Fruit fly (Drosophila melanogaster): Measurements from ENCODE around the gene C1GalTA.

The C1GalTA gene

DNA sequence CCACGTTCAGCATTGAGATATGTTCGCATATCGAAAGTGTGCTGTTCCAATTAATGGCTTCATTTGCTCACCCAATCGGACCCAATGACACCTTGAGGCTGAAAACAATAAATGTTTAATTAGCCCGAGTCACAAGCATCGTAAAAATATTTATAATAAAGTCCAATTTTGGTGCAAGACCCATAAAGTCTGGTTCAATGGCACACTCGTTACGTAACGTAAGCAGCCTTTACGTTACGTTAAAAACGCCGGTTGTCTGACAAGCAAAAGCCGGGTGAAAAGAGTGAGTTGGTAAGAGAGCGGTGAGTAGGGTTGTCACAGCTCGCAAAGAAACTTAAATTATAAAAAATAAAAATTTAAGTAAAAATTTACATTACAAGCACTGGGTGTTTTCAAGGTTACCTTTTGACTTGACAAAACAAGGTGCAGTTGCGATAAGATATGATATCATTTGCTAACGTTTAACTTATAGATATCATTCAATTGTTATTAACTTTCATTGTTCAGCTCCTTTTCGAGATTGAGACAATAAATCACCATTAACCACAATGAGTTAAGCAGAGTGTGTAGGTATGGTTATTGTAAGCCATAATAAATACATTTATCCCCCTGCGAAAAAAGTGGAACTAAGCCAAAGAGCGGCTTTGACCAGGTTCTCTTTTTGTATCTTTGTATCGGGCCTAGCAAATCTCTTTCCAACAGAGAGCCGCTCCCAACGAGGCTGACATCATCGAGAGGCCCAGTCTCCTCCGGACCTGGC lies 52.9 kb downstream of the C1GalTA start (continued):
- TF ChIP-seq croc (GFP tag; conservative IDR thresholded peaks at IDR 0.05) (no peak), CG3163 (GFP tag; optimal IDR thresholded peaks at IDR 0.05) (peak; percentile 93), salm (tag; optimal IDR thresholded peaks at IDR 0.05) (peak; percentile 12), zen (tag; optimal IDR thresholded peaks at IDR 0.05) (no peak), Pdp1 (GFP tag; optimal IDR thresholded peaks at IDR 0.05) (peak in 1 of 2 experiments; percentile 76), Deaf1 (tag; optimal IDR thresholded peaks at IDR 0.05) (no peak), CG17328 (GFP tag; IDR thresholded peaks at IDR 0.05) (no peak), CG14667 (GFP tag; IDR thresholded peaks at IDR 0.05) (no peak), Spps (tag; optimal IDR thresholded peaks at IDR 0.05) (no peak), CTCF (GFP tag; optimal IDR thresholded peaks at IDR 0.05) (no peak), CG2678 (tag; optimal IDR thresholded peaks at IDR 0.05) (peak; percentile 79), CG2202 (tag; optimal IDR thresholded peaks at IDR 0.05) (no peak), CG18011 (GFP tag; optimal IDR thresholded peaks at IDR 0.05) (no peak), CG17612 (GFP tag; IDR thresholded peaks at IDR 0.05) (no peak), HLH3B (GFP tag; IDR thresholded peaks at IDR 0.05) (peak; percentile 50), CG8359 (GFP tag; optimal IDR thresholded peaks at IDR 0.05; ENCODE audit: borderline replicate concordance) (no peak), Gsc (GFP tag; IDR thresholded peaks at IDR 0.05) (no peak), Chrac-16 (GFP tag; optimal IDR thresholded peaks at IDR 0.05) (peak; percentile 18), pnt (GFP tag; optimal IDR thresholded peaks at IDR 0.05) (no peak), Sox100B (GFP tag; optimal IDR thresholded peaks at IDR 0.05) (peak; percentile 49), CkIIα-i1 (GFP tag; IDR thresholded peaks at IDR 0.05) (no peak), Drgx (GFP tag; IDR thresholded peaks at IDR 0.05) (peak; percentile 60; the same call in 1 of the 2 replicates), CG17802 (tag; optimal IDR thresholded peaks at IDR 0.05) (no peak), lab (GFP tag; optimal IDR thresholded peaks at IDR 0.05) (peak; percentile 64), chn (GFP tag; optimal IDR thresholded peaks at IDR 0.05) (no peak), insv (GFP tag; optimal IDR thresholded peaks at IDR 0.05) (no peak), CG6175 (GFP tag; IDR thresholded peaks at IDR 0.05) (no peak), prd (optimal IDR thresholded peaks at IDR 0.05) (no peak), prd (GFP tag; IDR thresholded peaks at IDR 0.05) (peak; percentile 41; the same call in 2 of the 3 replicates), YL-1 (GFP tag; optimal IDR thresholded peaks at IDR 0.05) (no peak), Abd-B (GFP tag; optimal IDR thresholded peaks at IDR 0.05) (peak; percentile 27), mam (GFP tag; optimal IDR thresholded peaks at IDR 0.05) (no peak), CG13424 (tag; optimal IDR thresholded peaks at IDR 0.05) (peak; percentile 75), sd (tag; optimal IDR thresholded peaks at IDR 0.05) (no peak), gcm2 (GFP tag; optimal IDR thresholded peaks at IDR 0.05) (no peak), CG8089 (GFP tag; optimal IDR thresholded peaks at IDR 0.05) (no peak), toy (GFP tag; IDR thresholded peaks at IDR 0.05) (no peak), yki (optimal IDR thresholded peaks at IDR 0.05) (no peak), fd64A (GFP tag; optimal IDR thresholded peaks at IDR 0.05) (no peak), mirr (GFP tag; optimal IDR thresholded peaks at IDR 0.05) (no peak), CG8290 (GFP tag; optimal IDR thresholded peaks at IDR 0.05) (no peak), CG8290 (tag; optimal IDR thresholded peaks at IDR 0.05) (peak in 1 of 2 experiments; percentile 15), org-1 (GFP tag; optimal IDR thresholded peaks at IDR 0.05) (no peak), az2 (GFP tag; optimal IDR thresholded peaks at IDR 0.05) (peak; percentile 36), nerfin-2 (GFP tag; IDR thresholded peaks at IDR 0.05; ENCODE audit: partially characterized antibody) (no peak), CG2199 (GFP tag; IDR thresholded peaks at IDR 0.05) (no peak), HLH54F (GFP tag; optimal IDR thresholded peaks at IDR 0.05) (peak; percentile 2), Hey (tag; optimal IDR thresholded peaks at IDR 0.05) (no peak), dimm (GFP tag; IDR thresholded peaks at IDR 0.05) (no peak), nerfin-1 (tag; optimal IDR thresholded peaks at IDR 0.05) (peak; percentile 28), gem (tag; optimal IDR thresholded peaks at IDR 0.05) (peak; percentile 78), sens-2 (GFP tag; IDR thresholded peaks at IDR 0.05) (no peak)

All from whole organism, embryonic.